Fruit fly (Drosophila melanogaster) whole organism, pupa: ENCODE measurements around the gene Tango5.

Experiments
- CG10348 ChIP-seq: fragments of 200-800 bp; sonication (Bioruptor generic); IDR thresholded peaks from 2 replicates; pipeline ENCODE4 v1.3.6; 2022; ENCODE audit warnings: missing biosample characterization, missing genetic modification characterization
- CG12605 ChIP-seq: fragments of 200-800 bp; sonication (Bioruptor generic); IDR thresholded peaks from 2 replicates; pipeline ENCODE4 v1.3.6; 2022; ENCODE audit warnings: missing biosample characterization, missing genetic modification characterization
- CG13204 ChIP-seq: fragments of 200-800 bp; sonication (Bioruptor generic); optimal IDR thresholded peaks from 2 replicates; lab custom pipeline; 2018; ENCODE audit warnings: missing biosample characterization, mild to moderate bottlenecking, missing genetic modification characterization, moderate library complexity
- CG14655 ChIP-seq: fragments of 200-800 bp; sonication (Bioruptor generic); optimal IDR thresholded peaks from 3 replicates; lab custom pipeline; 2017; ENCODE audit warnings: mild to moderate bottlenecking, missing biosample characterization, missing genetic modification reagents, missing genetic modification characterization
- CG15710 ChIP-seq: fragments of 200-800 bp; sonication (Bioruptor generic); optimal IDR thresholded peaks from 2 replicates; lab custom pipeline; 2018; ENCODE audit warnings: missing biosample characterization, mild to moderate bottlenecking, missing genetic modification characterization, moderate library complexity
- CG17806 ChIP-seq: fragments of 200-800 bp; sonication (Bioruptor generic); optimal IDR thresholded peaks from 2 replicates; lab custom pipeline; 2018; ENCODE audit warnings: missing biosample characterization, mild to moderate bottlenecking, missing genetic modification characterization, moderate library complexity
- CG32121 ChIP-seq: fragments of 200-800 bp; sonication (Bioruptor generic); IDR thresholded peaks from 2 replicates; pipeline ENCODE4 v1.3.6; 2022; ENCODE audit warnings: missing biosample characterization, missing genetic modification characterization
- CG34367 ChIP-seq: fragments of 200-800 bp; sonication (Bioruptor generic); optimal IDR thresholded peaks from 2 replicates; lab custom pipeline; 2018; ENCODE audit warnings: missing biosample characterization, mild to moderate bottlenecking, missing genetic modification characterization
- CG4496 ChIP-seq: fragments of 200-800 bp; sonication (Bioruptor generic); IDR thresholded peaks from 3 replicates; pipeline ENCODE4 v1.3.6; 2022; ENCODE audit warnings: missing biosample characterization, missing genetic modification characterization
- CG8159 ChIP-seq: fragments of 200-800 bp; sonication (Bioruptor generic); optimal IDR thresholded peaks from 3 replicates; lab custom pipeline; 2018; ENCODE audit warnings: missing biosample characterization, mild to moderate bottlenecking, missing genetic modification characterization, moderate library complexity
- CG8301 ChIP-seq: fragments of 200-800 bp; sonication (Bioruptor generic); optimal IDR thresholded peaks from 2 replicates; lab custom pipeline; 2018; ENCODE audit warnings: missing biosample characterization, mild to moderate bottlenecking, missing genetic modification characterization
- CG9948 ChIP-seq: fragments of 200-800 bp; sonication (Bioruptor generic); optimal IDR thresholded peaks from 2 replicates; lab custom pipeline; 2018; ENCODE audit warnings: missing biosample characterization, mild to moderate bottlenecking, missing genetic modification characterization, moderate library complexity
- D1 ChIP-seq: fragments of 200-800 bp; sonication (Bioruptor generic); optimal IDR thresholded peaks from 2 replicates; lab custom pipeline; 2018; ENCODE audit warnings: missing biosample characterization, mild to moderate bottlenecking, missing genetic modification characterization, moderate library complexity
- EcR ChIP-seq: fragments of 200-800 bp; sonication (Bioruptor generic); optimal IDR thresholded peaks from 3 replicates; lab custom pipeline; 2019; ENCODE audit warnings: missing biosample characterization, missing genetic modification characterization, mild to moderate bottlenecking, moderate library complexity, missing genetic modification reagents
- Ets98B ChIP-seq: fragments of 200-800 bp; sonication (Bioruptor generic); IDR thresholded peaks from 2 replicates; pipeline ENCODE4 v1.3.6; 2022; ENCODE audit warnings: missing biosample characterization, missing genetic modification characterization
- Pif1A ChIP-seq: fragments of 200-800 bp; sonication (Bioruptor generic); optimal IDR thresholded peaks from 3 replicates; lab custom pipeline; 2016; ENCODE audit warnings: missing biosample characterization, missing genetic modification characterization
- Pif1B ChIP-seq: fragments of 200-800 bp; sonication (Bioruptor generic); optimal IDR thresholded peaks from 3 replicates; lab custom pipeline; 2016; ENCODE audit warnings: missing biosample characterization, missing genetic modification characterization
- Snoo ChIP-seq: fragments of 200-800 bp; sonication (Bioruptor generic); optimal IDR thresholded peaks from 3 replicates; lab custom pipeline; 2017; ENCODE audit warnings: missing biosample characterization, mild to moderate bottlenecking, missing genetic modification characterization, inconsistent platforms
- fd96Ca ChIP-seq: fragments of 200-800 bp; sonication (Bioruptor generic); IDR thresholded peaks from 3 replicates; pipeline ENCODE4 v1.3.6; 2022; ENCODE audit warnings: missing biosample characterization, missing genetic modification characterization
- gl ChIP-seq: fragments of 200-800 bp; sonication (Bioruptor generic); optimal IDR thresholded peaks from 2 replicates; lab custom pipeline; 2018; ENCODE audit warnings: missing biosample characterization, mild to moderate bottlenecking, missing genetic modification characterization
- rn ChIP-seq: fragments of 200-800 bp; sonication (Bioruptor generic); IDR thresholded peaks from 2 replicates; pipeline ENCODE4 v1.3.6; 2022; ENCODE audit warnings: missing biosample characterization, missing genetic modification characterization

Tango5 gene

dm6 chrX:10786443-10787097 is 22.4 kb upstream of the Tango5 start, which contains the start of the genes Ant2 and sesB:
TSS of gene Ant2 (minus strand) at chrX:10786907.
TSS of gene sesB (minus strand) at chrX:10786958.
- no peak for TF ChIP-seq Pif1A (GFP tag; lab: Kevin White, UChicago)
- TF ChIP-seq CG32121 (GFP tag; lab: Robert Waterston, UW) = no peak
- no peak for TF ChIP-seq CG17806 (tag; lab: Kevin White, UChicago)
- no peak for TF ChIP-seq CG4496
- TF ChIP-seq, all 21 proteins: peak for 0

DNA sequence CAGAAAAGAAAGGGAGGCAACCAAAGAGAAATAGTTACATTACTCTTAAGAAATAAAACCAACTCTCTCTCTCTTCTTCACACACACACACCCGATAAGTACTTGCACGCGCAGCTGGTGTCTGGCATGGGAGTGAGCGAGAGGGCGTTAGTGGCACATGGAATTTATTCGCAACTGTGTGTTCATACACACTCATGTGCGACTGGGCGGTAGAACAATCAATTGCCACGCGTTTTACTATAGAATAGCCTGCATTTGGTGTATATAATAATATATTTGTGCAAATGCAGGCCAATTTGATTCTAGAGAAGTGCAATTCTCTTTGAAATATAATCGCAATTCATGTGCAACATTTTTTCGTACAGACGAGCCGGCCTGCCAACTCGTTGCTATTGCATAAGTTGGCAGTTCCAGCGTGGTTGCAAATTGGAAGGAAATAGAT is 21.7 kb upstream of the Tango5 start:
- no peak for TF ChIP-seq CG4496
- TF ChIP-seq CG12605 (GFP tag; lab: Robert Waterston, UW) = no peak
- TF ChIP-seq CG15710 (tag; lab: Kevin White, UChicago) = no peak
- no peak for TF ChIP-seq EcR (GFP tag; lab: Kevin White, UChicago)
- TF ChIP-seq CG8301 (tag; lab: Kevin White, UChicago) = no peak
- TF ChIP-seq Pif1B (GFP tag; lab: Kevin White, UChicago) = peak; percentile 36
- TF ChIP-seq Ets98B (GFP tag; lab: Robert Waterston, UW) = no peak
- TF ChIP-seq CG10348 (GFP tag; lab: Robert Waterston, UW) = no peak

DNA sequence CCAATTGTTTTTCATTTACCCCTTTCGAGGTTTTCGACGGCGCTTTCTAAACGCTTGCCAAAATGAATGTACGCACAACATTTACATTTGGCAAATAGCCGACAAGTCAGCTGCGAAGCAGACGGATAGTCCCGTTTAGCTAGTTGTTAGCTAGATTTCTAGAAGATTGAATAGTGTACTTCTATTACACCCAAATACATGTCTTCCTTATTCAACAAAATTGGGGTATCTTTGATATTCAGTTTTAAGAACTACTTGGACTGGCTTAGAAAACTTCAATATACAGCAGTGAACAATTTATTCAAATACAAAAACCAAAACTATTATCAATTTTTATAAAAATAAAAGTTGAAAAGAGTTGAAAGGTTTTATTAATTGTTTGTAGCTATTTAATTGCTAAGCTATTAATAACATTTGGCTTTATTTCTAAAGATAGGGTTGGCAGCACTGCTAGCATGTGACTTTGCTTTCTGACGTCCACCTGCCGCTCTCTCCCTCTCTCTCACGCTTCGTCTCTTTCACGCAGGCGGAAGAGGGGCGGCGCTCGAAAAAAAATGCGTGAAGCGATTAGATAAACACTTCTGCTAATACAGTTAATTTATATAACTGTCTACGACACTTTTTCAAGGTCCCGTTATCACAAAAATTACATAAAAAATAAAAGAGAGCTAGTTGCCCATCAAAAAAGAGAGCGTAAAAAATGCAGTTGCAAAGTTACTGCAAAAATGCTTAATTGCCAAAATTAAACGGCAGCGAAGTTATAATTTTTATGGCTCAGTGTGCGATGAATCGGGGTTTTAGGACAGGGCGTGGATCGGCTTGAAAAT is 20.8 kb upstream of the Tango5 start:
- TF ChIP-seq EcR (GFP tag; lab: Kevin White, UChicago) (no peak), CG14655 (GFP tag; lab: Kevin White, UChicago) (peak; percentile 18)

DNA sequence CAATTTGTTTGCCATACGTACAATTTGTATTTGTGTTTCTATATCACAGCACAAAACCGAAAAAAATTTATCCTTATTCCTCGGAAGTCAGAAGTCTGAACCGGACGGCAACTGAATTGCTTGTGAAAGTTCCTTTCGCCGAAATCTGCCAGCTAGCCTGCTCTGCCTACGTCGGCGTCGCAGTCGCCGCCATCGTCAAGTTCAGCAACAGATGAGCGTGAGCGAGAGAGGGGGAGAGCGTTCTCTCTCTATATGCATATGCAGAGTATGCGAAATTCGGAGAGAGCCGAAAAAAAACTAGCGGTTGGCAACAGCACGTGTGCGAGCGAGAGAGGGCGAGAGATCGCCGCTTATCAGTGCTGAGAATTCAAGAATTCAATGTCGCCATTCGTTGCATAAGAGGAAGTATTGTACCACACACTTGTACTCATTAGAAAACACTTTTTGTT is 20.1 kb upstream of the Tango5 start:
- 0 out of 2 replicates have a peak, but pooled peaks have one; percentile 12 for TF ChIP-seq CG32121 (GFP tag; lab: Robert Waterston, UW)
- no peak for TF ChIP-seq rn
- TF ChIP-seq CG10348 (GFP tag; lab: Robert Waterston, UW) = no peak
- no peak for TF ChIP-seq CG8159
- no peak for TF ChIP-seq Pif1A (GFP tag; lab: Kevin White, UChicago)
- peak; percentile 44; the same call in 1 of the 3 replicates for TF ChIP-seq CG4496
- no peak for TF ChIP-seq CG14655 (GFP tag; lab: Kevin White, UChicago)
- TF ChIP-seq CG17806 (tag; lab: Kevin White, UChicago) = no peak
- TF ChIP-seq CG34367 = no peak
- TF ChIP-seq fd96Ca = no peak
- no peak for TF ChIP-seq CG8301 (tag; lab: Kevin White, UChicago)
- no peak for TF ChIP-seq CG13204 (GFP tag; lab: Kevin White, UChicago)
- no peak for TF ChIP-seq Snoo (tag; lab: Kevin White, UChicago)
- no peak for TF ChIP-seq EcR (GFP tag; lab: Kevin White, UChicago)
- no peak for TF ChIP-seq gl
- TF ChIP-seq CG9948 = no peak
- TF ChIP-seq D1 (tag; lab: Kevin White, UChicago) = no peak
- peak; percentile 44; the same call in 1 of the 2 replicates for TF ChIP-seq Ets98B (GFP tag; lab: Robert Waterston, UW)
- TF ChIP-seq Pif1B (GFP tag; lab: Kevin White, UChicago) = peak; percentile 25
- TF ChIP-seq CG15710 (tag; lab: Kevin White, UChicago) = no peak
- no peak for TF ChIP-seq CG12605 (GFP tag; lab: Robert Waterston, UW)
- TF ChIP-seq, all 21 proteins: peak for 4

DNA sequence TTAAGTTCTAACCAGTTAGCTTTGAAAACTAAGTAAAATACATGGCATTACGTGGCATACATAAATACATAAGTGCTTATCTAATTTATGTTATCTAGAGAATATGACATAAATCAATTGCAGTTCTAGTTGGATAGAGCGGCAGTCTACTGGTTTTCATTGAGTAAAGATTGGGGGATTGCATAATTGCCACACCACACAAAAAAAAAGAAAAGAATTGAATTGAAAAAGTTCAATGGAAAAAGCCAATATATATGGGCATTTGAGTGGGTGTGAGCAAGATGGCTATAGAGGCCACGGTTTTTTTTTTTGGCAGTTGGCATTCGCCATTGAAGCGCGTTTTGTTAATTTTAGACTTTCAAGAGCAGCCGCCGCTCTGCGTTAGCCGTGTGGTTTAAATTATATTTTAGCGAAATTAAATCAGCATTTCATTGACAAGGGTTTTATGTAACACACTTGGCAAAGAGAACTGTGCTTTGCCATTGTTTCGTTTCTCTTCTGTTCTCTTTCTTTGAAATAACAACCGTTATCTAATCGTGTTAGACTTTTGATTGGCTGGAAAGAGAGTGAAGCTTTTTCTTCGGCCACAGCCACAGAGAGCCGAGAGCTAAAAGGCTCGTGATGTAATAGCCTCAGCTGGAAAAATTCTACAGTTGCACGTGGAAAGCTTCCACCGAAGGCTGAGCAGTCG is 19.3 kb upstream of the Tango5 start:
- TF ChIP-seq CG8301 (tag; lab: Kevin White, UChicago) = no peak
- 0 out of 2 replicates have a peak, but pooled peaks have one; percentile 12 for TF ChIP-seq CG32121 (GFP tag; lab: Robert Waterston, UW)

DNA sequence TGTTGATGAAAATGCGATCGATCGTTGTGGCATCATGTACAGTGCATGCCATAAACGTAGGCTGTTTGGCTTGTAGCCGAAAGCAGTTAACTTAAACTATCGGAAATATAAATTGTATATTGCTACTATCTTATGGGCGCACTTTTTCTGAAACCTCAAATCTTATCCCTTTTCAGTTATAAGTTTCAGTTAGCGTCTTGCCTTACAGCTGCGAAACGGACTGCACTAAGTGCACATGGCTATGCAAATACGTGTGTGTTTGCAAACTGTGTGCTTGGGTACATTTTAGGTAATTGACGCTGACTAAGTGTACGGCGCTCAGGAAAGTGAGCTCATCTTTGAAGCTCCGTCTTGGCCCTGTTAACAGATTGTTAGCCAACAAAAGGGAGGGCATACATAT is 11.5 kb upstream of the Tango5 start:
- TF ChIP-seq CG13204 (GFP tag; lab: Kevin White, UChicago) (no peak), CG34367 (peak; percentile 2), CG4496 (peak; percentile 90), gl (no peak), CG8159 (peak; percentile 27), Ets98B (GFP tag; lab: Robert Waterston, UW) (peak; percentile 83), CG10348 (GFP tag; lab: Robert Waterston, UW) (no peak; the same call in 1 of the 2 replicates), CG15710 (tag; lab: Kevin White, UChicago) (peak; percentile 30), CG32121 (GFP tag; lab: Robert Waterston, UW) (peak; percentile 76), CG8301 (tag; lab: Kevin White, UChicago) (peak; percentile 47), rn (0 out of 2 replicates have a peak, but pooled peaks have one; percentile 13), CG17806 (tag; lab: Kevin White, UChicago) (peak; percentile 16), D1 (tag; lab: Kevin White, UChicago) (no peak), fd96Ca (peak; percentile 84), Pif1B (GFP tag; lab: Kevin White, UChicago) (peak; percentile 19), CG14655 (GFP tag; lab: Kevin White, UChicago) (peak; percentile 61), EcR (GFP tag; lab: Kevin White, UChicago) (no peak), Pif1A (GFP tag; lab: Kevin White, UChicago) (peak; percentile 48), Snoo (tag; lab: Kevin White, UChicago) (peak; percentile 25), CG9948 (peak; percentile 6), CG12605 (GFP tag; lab: Robert Waterston, UW) (no peak)
